Worm (Caenorhabditis elegans): Measurements from ENCODE around the gene fkh-7.
A peak's percentile ranks its signal among the peaks of the same experiment; 100 is the strongest.

The fkh-7 gene

DNA sequence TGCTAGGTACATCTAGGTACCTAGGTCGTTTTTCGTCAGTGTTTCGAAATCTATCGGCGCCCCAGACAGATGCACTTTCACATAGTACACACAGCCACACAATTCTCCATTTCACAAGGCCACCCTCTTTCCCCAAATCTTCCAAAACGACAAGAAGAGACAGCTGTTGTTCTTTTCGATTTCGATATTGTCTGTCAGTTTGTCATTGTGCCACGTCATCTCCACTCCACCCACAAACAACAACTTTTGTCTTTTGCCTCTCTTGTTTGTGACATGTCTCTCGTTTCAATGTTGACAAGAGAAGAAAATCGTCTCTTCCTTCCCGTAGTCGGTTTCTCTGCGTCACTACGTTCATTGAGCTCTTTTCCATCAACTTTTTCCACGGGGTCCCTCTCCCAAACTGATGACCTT is 9.3 kb downstream of the fkh-7 start (continued):
- TF ChIP-seq Y75B8A.6 (GFP tag; IDR thresholded peaks at IDR 0.05) = no peak
- no peak for TF ChIP-seq ZK337.2 (GFP tag; IDR thresholded peaks at IDR 0.05)
- no peak for TF ChIP-seq ztf-7 (tag; optimal IDR thresholded peaks at IDR 0.05)
- TF ChIP-seq dpl-1 (GFP tag; optimal IDR thresholded peaks at IDR 0.05) = no peak
- TF ChIP-seq gei-8 (GFP tag; optimal IDR thresholded peaks at IDR 0.05) = no peak
- TF ChIP-seq attf-4 (tag; optimal IDR thresholded peaks at IDR 0.05) = no peak
- no peak for TF ChIP-seq ZK546.5 (tag; optimal IDR thresholded peaks at IDR 0.05)
- peak in 1 of 2 experiments; percentile 57 for TF ChIP-seq lsy-2 (tag; optimal IDR thresholded peaks at IDR 0.05)
- TF ChIP-seq nhr-102 (tag; optimal IDR thresholded peaks at IDR 0.05) = no peak
- TF ChIP-seq mes-2 (tag; optimal IDR thresholded peaks at IDR 0.05; ENCODE audit: poor library complexity, severe bottlenecking) = peak; percentile 23
- no peak for TF ChIP-seq lin-29 (GFP tag; IDR thresholded peaks at IDR 0.05)
- no peak for TF ChIP-seq egl-27 (tag; optimal IDR thresholded peaks at IDR 0.05)
- peak; percentile 92 for TF ChIP-seq nhr-11 (tag; optimal IDR thresholded peaks at IDR 0.05)
- TF ChIP-seq tag-97 (GFP tag; IDR thresholded peaks at IDR 0.05) = no peak
- peak; percentile 58; the same call in 1 of the 2 replicates for TF ChIP-seq ceh-20 (GFP tag; IDR thresholded peaks at IDR 0.05)
- TF ChIP-seq php-3 (GFP tag; IDR thresholded peaks at IDR 0.05) = no peak
- TF ChIP-seq nhr-41 (GFP tag; IDR thresholded peaks at IDR 0.05) = no peak
- no peak for TF ChIP-seq egl-43 (GFP tag; IDR thresholded peaks at IDR 0.05)
- no peak for TF ChIP-seq lin-1 (GFP tag; IDR thresholded peaks at IDR 0.05)
- no peak for TF ChIP-seq spr-3 (GFP tag; optimal IDR thresholded peaks at IDR 0.05)
- TF ChIP-seq dmd-6 (GFP tag; IDR thresholded peaks at IDR 0.05) = peak; percentile 50
- TF ChIP-seq duxl-1 (tag; optimal IDR thresholded peaks at IDR 0.05; ENCODE audit: poor library complexity) = no peak
- TF ChIP-seq ces-1 (GFP tag; optimal IDR thresholded peaks at IDR 0.05) = no peak
- no peak for TF ChIP-seq spr-1 (tag; optimal IDR thresholded peaks at IDR 0.05)
- TF ChIP-seq mxl-2 (GFP tag; conservative IDR thresholded peaks at IDR 0.05) = no peak
- TF ChIP-seq mxl-3 (GFP tag; optimal IDR thresholded peaks at IDR 0.05) = peak; percentile 29
- peak; percentile 8 for TF ChIP-seq nhr-77 (tag; optimal IDR thresholded peaks at IDR 0.05)
- TF ChIP-seq pha-4 (GFP tag; IDR thresholded peaks at IDR 0.05) = no peak
- peak; percentile 93 for TF ChIP-seq pha-4 (tag; optimal IDR thresholded peaks at IDR 0.05)
- TF ChIP-seq Y5F2A.4 (GFP tag; optimal IDR thresholded peaks at IDR 0.05) = no peak
- TF ChIP-seq hmg-1.1 (GFP tag; IDR thresholded peaks at IDR 0.05) = peak; percentile 52; the same call in 1 of the 2 replicates
- peak in 1 of 2 experiments; percentile 36 for TF ChIP-seq hif-1 (tag; optimal IDR thresholded peaks at IDR 0.05)
- TF ChIP-seq zfp-2 (tag; optimal IDR thresholded peaks at IDR 0.05) = no peak
- no peak for TF ChIP-seq nhr-48 (tag; optimal IDR thresholded peaks at IDR 0.05)
- peak; percentile 62 for TF ChIP-seq nhr-28 (tag; optimal IDR thresholded peaks at IDR 0.05)
- TF ChIP-seq T20F7.1 (GFP tag; optimal IDR thresholded peaks at IDR 0.05) = no peak
- no peak for TF ChIP-seq lin-39 (tag; optimal IDR thresholded peaks at IDR 0.05)
- peak; percentile 8 for TF ChIP-seq lin-13 (GFP tag; optimal IDR thresholded peaks at IDR 0.05)
- TF ChIP-seq daf-19 (GFP tag; conservative IDR thresholded peaks at IDR 0.05) = no peak
- TF ChIP-seq dmd-9 (GFP tag; IDR thresholded peaks at IDR 0.05) = no peak
- peak; percentile 57 for TF ChIP-seq mep-1 (tag; optimal IDR thresholded peaks at IDR 0.05)
- TF ChIP-seq set-16 (GFP tag; IDR thresholded peaks at IDR 0.05) = no peak
- no peak for TF ChIP-seq Y105C5A.15 (GFP tag; IDR thresholded peaks at IDR 0.05)
- TF ChIP-seq ceh-32 (tag; optimal IDR thresholded peaks at IDR 0.05; ENCODE audit: poor library complexity) = no peak
- TF ChIP-seq unc-62 (GFP tag; optimal IDR thresholded peaks at IDR 0.05 in 1 of 2) = peak in 1 of 2 experiments; percentile 100
- no peak for TF ChIP-seq unc-62 (tag; optimal IDR thresholded peaks at IDR 0.05)
- TF ChIP-seq nhr-25 (tag; optimal IDR thresholded peaks at IDR 0.05; ENCODE audit: borderline replicate concordance, insufficient read depth) = peak; percentile 83
- no peak for TF ChIP-seq lim-7 (GFP tag; IDR thresholded peaks at IDR 0.05)
- no peak for TF ChIP-seq ceh-44 (GFP tag; IDR thresholded peaks at IDR 0.05)
- TF ChIP-seq hlh-30 (tag; optimal IDR thresholded peaks at IDR 0.05; ENCODE audit: insufficient read depth) = peak; percentile 83

Measured in whole organism, L4 larva.